Worm (Caenorhabditis elegans) whole organism, young adult: ENCODE data around the gene skr-17.

Experiments used
- B0019.2 ChIP-seq: fragments of 200-800 bp; sonication (Bioruptor generic); conservative IDR thresholded peaks from 2 replicates; pipeline ENCODE4 v1.3.6; 2022; ENCODE audit warnings: missing genetic modification reagents, missing genetic modification characterization, missing compliant biosample characterization
- C06A6.2 ChIP-seq: fragments of 200-800 bp; sonication (Bioruptor generic); conservative IDR thresholded peaks from 2 replicates; pipeline ENCODE4 v1.3.6; 2022; ENCODE audit warnings: missing genetic modification characterization, missing compliant biosample characterization
- C17E4.6 ChIP-seq: fragments of 200-800 bp; sonication (Bioruptor generic); IDR thresholded peaks from 2 replicates; pipeline ENCODE4 v1.3.6; 2022; ENCODE audit warnings: missing genetic modification reagents, missing genetic modification characterization, missing compliant biosample characterization
- D2030.7 ChIP-seq: fragments of 200-800 bp; sonication (Bioruptor generic); IDR thresholded peaks from 2 replicates; pipeline ENCODE4 v1.3.6; 2022; ENCODE audit warnings: missing genetic modification reagents, missing genetic modification characterization, missing compliant biosample characterization
- F23B12.7 ChIP-seq: sonication (generic microtip); optimal IDR thresholded peaks from 2 replicates; lab custom pipeline; 2017; ENCODE audit warnings: missing genetic modification characterization, mild to moderate bottlenecking, missing compliant biosample characterization, antibody characterized with exemption, moderate library complexity; ENCODE audit not compliant: insufficient read depth
- F49E8.2 ChIP-seq: sonication (generic microtip); optimal IDR thresholded peaks from 3 replicates; lab custom pipeline; 2017; ENCODE audit warnings: missing genetic modification characterization, mild to moderate bottlenecking, missing compliant biosample characterization, antibody characterized with exemption, moderate library complexity; ENCODE audit not compliant: insufficient read depth
- F52B5.7 ChIP-seq: sonication (generic microtip); optimal IDR thresholded peaks from 2 replicates; lab custom pipeline; 2016; ENCODE audit warnings: mild to moderate bottlenecking, missing genetic modification characterization, missing compliant biosample characterization
- F55B11.4 ChIP-seq: sonication (generic microtip); optimal IDR thresholded peaks from 2 replicates; lab custom pipeline; 2016; ENCODE audit warnings: missing compliant biosample characterization, missing genetic modification characterization, borderline replicate concordance; ENCODE audit not compliant: insufficient read depth
- F57A8.1 ChIP-seq: fragments of 200-800 bp; sonication (Bioruptor generic); optimal IDR thresholded peaks from 2 replicates; lab custom pipeline; 2018; ENCODE audit warnings: mild to moderate bottlenecking, missing genetic modification characterization, moderate library complexity, missing compliant biosample characterization
- K11D2.4 ChIP-seq: fragments of 200-800 bp; sonication (Bioruptor generic); IDR thresholded peaks from 2 replicates; pipeline ENCODE4 v1.3.6; 2022; ENCODE audit warnings: missing genetic modification reagents, missing genetic modification characterization, missing compliant biosample characterization
- akir-1 ChIP-seq: fragments of 200-800 bp; sonication (Bioruptor generic); optimal IDR thresholded peaks from 2 replicates; lab custom pipeline; 2018; ENCODE audit warnings: mild to moderate bottlenecking, missing genetic modification characterization, moderate library complexity, missing compliant biosample characterization
- ama-1 ChIP-seq, 3 experiments: fragments of 150-350 bp in 1 of 3; sonication (generic microtip) in 2 of 3; optimal IDR thresholded peaks; 2 replicates each; lab custom pipeline; 2014 to 2018; ENCODE audit warnings: missing biosample characterization in 2 of 3, missing genetic modification characterization in 2 of 3, missing genetic modification reagents in 2 of 3
- aptf-3 ChIP-seq: fragments of 200-800 bp; sonication (Bioruptor generic); IDR thresholded peaks from 2 replicates; pipeline ENCODE4 v1.3.6; 2022; ENCODE audit warnings: missing genetic modification characterization, missing compliant biosample characterization
- atf-7 ChIP-seq: sonication (generic microtip); optimal IDR thresholded peaks from 2 replicates; lab custom pipeline; 2017; ENCODE audit warnings: mild to moderate bottlenecking, missing genetic modification characterization, missing compliant biosample characterization
- ccch-3 ChIP-seq: fragments of 200-800 bp; sonication (Bioruptor generic); optimal IDR thresholded peaks from 2 replicates; lab custom pipeline; 2018; ENCODE audit warnings: mild to moderate bottlenecking, missing genetic modification characterization, missing compliant biosample characterization
- cebp-2 ChIP-seq: fragments of 200-800 bp; sonication (Bioruptor generic); IDR thresholded peaks from 2 replicates; pipeline ENCODE4 v1.3.6; 2022; ENCODE audit warnings: missing genetic modification characterization, missing compliant biosample characterization
- ceh-58 ChIP-seq: fragments of 200-800 bp; sonication (Bioruptor generic); IDR thresholded peaks from 2 replicates; pipeline ENCODE4 v1.3.6; 2022; ENCODE audit warnings: missing genetic modification characterization, missing compliant biosample characterization
- ceh-91 ChIP-seq: fragments of 200-800 bp; sonication (Bioruptor generic); IDR thresholded peaks from 2 replicates; pipeline ENCODE4 v1.3.6; 2022; ENCODE audit warnings: missing genetic modification reagents, missing genetic modification characterization, missing compliant biosample characterization
- die-1 ChIP-seq: sonication (generic microtip); optimal IDR thresholded peaks from 2 replicates; lab custom pipeline; 2016; ENCODE audit warnings: missing genotype, mild to moderate bottlenecking, missing genetic modification characterization, missing compliant biosample characterization
- dpff-1 ChIP-seq: sonication (generic microtip); optimal IDR thresholded peaks from 2 replicates; lab custom pipeline; 2017; ENCODE audit warnings: mild to moderate bottlenecking, missing genetic modification characterization, missing compliant biosample characterization
- egl-18 ChIP-seq: fragments of 200-800 bp; sonication (Bioruptor generic); IDR thresholded peaks from 2 replicates; pipeline ENCODE4 v1.3.6; 2022; ENCODE audit warnings: missing genetic modification reagents, missing genetic modification characterization, missing compliant biosample characterization
- gei-17 ChIP-seq: fragments of 200-800 bp; sonication (Bioruptor generic); optimal IDR thresholded peaks from 2 replicates; lab custom pipeline; 2018; ENCODE audit warnings: mild to moderate bottlenecking, missing genetic modification characterization, missing compliant biosample characterization
- hsf-1 ChIP-seq: fragments of 200-800 bp; sonication (Bioruptor generic); IDR thresholded peaks from 2 replicates; pipeline ENCODE4 v1.3.6; 2022; ENCODE audit warnings: missing genetic modification reagents, missing genetic modification characterization, missing compliant biosample characterization
- lin-35 ChIP-seq, 3 experiments: fragments of 150-350 bp in 2 of 3; sonication (generic microtip) in 1 of 3; optimal IDR thresholded peaks; 2 replicates each; lab custom pipeline; 2014 to 2018; ENCODE audit warnings: missing biosample characterization in 3 of 3, missing genetic modification characterization in 3 of 3, missing genetic modification reagents in 3 of 3
- lsl-1 ChIP-seq: fragments of 200-800 bp; sonication (Bioruptor generic); optimal IDR thresholded peaks from 2 replicates; lab custom pipeline; 2018; ENCODE audit warnings: mild to moderate bottlenecking, missing genetic modification characterization, moderate library complexity, missing compliant biosample characterization
- nhr-120 ChIP-seq: fragments of 200-800 bp; sonication (Bioruptor generic); IDR thresholded peaks from 2 replicates; pipeline ENCODE4 v1.3.6; 2022; ENCODE audit warnings: missing genetic modification characterization, missing compliant biosample characterization
- nhr-80 ChIP-seq: sonication (generic microtip); optimal IDR thresholded peaks from 2 replicates; lab custom pipeline; 2016; ENCODE audit warnings: missing genetic modification characterization, missing compliant biosample characterization
- nhr-90 ChIP-seq: sonication (generic microtip); optimal IDR thresholded peaks from 2 replicates; lab custom pipeline; 2016; ENCODE audit warnings: missing genotype, mild to moderate bottlenecking, missing genetic modification characterization, missing compliant biosample characterization
- sptf-2 ChIP-seq: fragments of 200-800 bp; sonication (Bioruptor generic); optimal IDR thresholded peaks from 2 replicates; lab custom pipeline; 2018; ENCODE audit warnings: mild to moderate bottlenecking, missing genetic modification characterization, missing compliant biosample characterization
- unc-130 ChIP-seq: sonication (generic microtip); optimal IDR thresholded peaks from 2 replicates; lab custom pipeline; 2016; ENCODE audit warnings: missing genetic modification reagents, missing genetic modification characterization, missing compliant biosample characterization
- xnd-1 ChIP-seq: sonication (generic microtip); optimal IDR thresholded peaks from 2 replicates; lab custom pipeline; 2016; ENCODE audit warnings: missing genotype, missing genetic modification reagents, missing genetic modification characterization, missing compliant biosample characterization
- ztf-18 ChIP-seq: sonication (generic microtip); optimal IDR thresholded peaks from 2 replicates; lab custom pipeline; 2016; ENCODE audit warnings: missing genotype, mild to moderate bottlenecking, missing genetic modification characterization, missing compliant biosample characterization
- ztf-6 ChIP-seq: fragments of 200-800 bp; sonication (Bioruptor generic); IDR thresholded peaks from 2 replicates; pipeline ENCODE4 v1.3.6; 2022; ENCODE audit warnings: missing genetic modification reagents, missing genetic modification characterization, missing compliant biosample characterization

Gene skr-17

ce11 chrII:7817580-7817979 lies 34.3 kb downstream of the skr-17 start:
- TF ChIP-seq aptf-3 (GFP tag; lab: Robert Waterston, UW) (no peak), hsf-1 (GFP tag; lab: Robert Waterston, UW) (0 out of 2 replicates have a peak, but pooled peaks have one; percentile 7)

ce11 chrII:7819359-7819758 lies 36.0 kb downstream of the skr-17 start:
- TF ChIP-seq nhr-90 (tag; lab: Kevin White, UChicago): no peak
- TF ChIP-seq nhr-120 (GFP tag; lab: Robert Waterston, UW): no peak
- no peak for TF ChIP-seq F49E8.2 (tag; lab: Kevin White, UChicago)
- TF ChIP-seq hsf-1 (GFP tag; lab: Robert Waterston, UW): no peak
- TF ChIP-seq ama-1 (optimal IDR thresholded peaks at IDR 0.05; lab: Kevin White, UChicago): no peak
- TF ChIP-seq ama-1 (GFP tag; optimal IDR thresholded peaks at IDR 0.05; lab: Kevin White, UChicago): no peak
- no peak for TF ChIP-seq dpff-1
- TF ChIP-seq xnd-1 (tag; lab: Kevin White, UChicago): no peak
- TF ChIP-seq cebp-2 (GFP tag; lab: Robert Waterston, UW): no peak
- no peak for TF ChIP-seq aptf-3 (GFP tag; lab: Robert Waterston, UW)
- no peak for TF ChIP-seq F52B5.7 (tag; lab: Kevin White, UChicago)
- TF ChIP-seq F55B11.4: no peak
- no peak for TF ChIP-seq ceh-58
- no peak for TF ChIP-seq ceh-91 (GFP tag; lab: Robert Waterston, UW)
- TF ChIP-seq, all 124 proteins: peak for 0

- TF ChIP-seq ztf-6 (GFP tag; lab: Robert Waterston, UW): no peak
- TF ChIP-seq cebp-2 (GFP tag; lab: Robert Waterston, UW): no peak
- TF ChIP-seq nhr-80 (tag; lab: Kevin White, UChicago): no peak
- no peak for TF ChIP-seq ccch-3 (GFP tag; lab: Kevin White, UChicago)
- no peak for TF ChIP-seq D2030.7 (GFP tag; lab: Robert Waterston, UW)
- TF ChIP-seq lsl-1 (GFP tag; lab: Kevin White, UChicago): no peak
These were observed 39.1 kb downstream of the skr-17 start, which contains the start of gene irld-47 for ce11 chrII:7822454-7822853. irld-47 (minus strand) TSS chrII:7822554.

- no peak for TF ChIP-seq egl-18 (GFP tag; lab: Robert Waterston, UW)
- TF ChIP-seq atf-7 (tag; lab: Kevin White, UChicago): no peak
- no peak for TF ChIP-seq sptf-2 (GFP tag; lab: Kevin White, UChicago)
- TF ChIP-seq die-1 (tag; lab: Kevin White, UChicago): no peak
- no peak for TF ChIP-seq akir-1 (GFP tag; lab: Kevin White, UChicago)
- no peak for TF ChIP-seq ama-1 (optimal IDR thresholded peaks at IDR 0.05; lab: Kevin White, UChicago)
- no peak for TF ChIP-seq ama-1 (GFP tag; optimal IDR thresholded peaks at IDR 0.05; lab: Kevin White, UChicago)
These were observed 41.8 kb downstream of the skr-17 start, which contains the start of gene srw-62 for ce11 chrII:7825107-7825506. srw-62 (plus strand) TSS chrII:7825407.

ce11 chrII:7827883-7828282 lies 44.6 kb downstream of the skr-17 start:
- TF ChIP-seq aptf-3 (GFP tag; lab: Robert Waterston, UW) (no peak), ztf-18 (tag; lab: Kevin White, UChicago) (no peak), F23B12.7 (tag; lab: Kevin White, UChicago) (no peak)

- TF ChIP-seq unc-130 (GFP tag; lab: Kevin White, UChicago) (no peak), C17E4.6 (GFP tag; lab: Robert Waterston, UW) (no peak), nhr-120 (GFP tag; lab: Robert Waterston, UW) (no peak), lin-35 (GFP tag; optimal IDR thresholded peaks at IDR 0.05; lab: Kevin White, UChicago) (no peak), F57A8.1 (GFP tag; lab: Kevin White, UChicago) (no peak), C06A6.2 (GFP tag; lab: Robert Waterston, UW) (no peak), B0019.2 (GFP tag; lab: Robert Waterston, UW) (no peak), K11D2.4 (no peak), gei-17 (GFP tag; lab: Kevin White, UChicago) (no peak)
These were observed 46.3 kb downstream of the skr-17 start for ce11 chrII:7829616-7830015.
